Worm (Caenorhabditis elegans): Measurements from ENCODE around the gene Y62H9A.8.

DNA sequence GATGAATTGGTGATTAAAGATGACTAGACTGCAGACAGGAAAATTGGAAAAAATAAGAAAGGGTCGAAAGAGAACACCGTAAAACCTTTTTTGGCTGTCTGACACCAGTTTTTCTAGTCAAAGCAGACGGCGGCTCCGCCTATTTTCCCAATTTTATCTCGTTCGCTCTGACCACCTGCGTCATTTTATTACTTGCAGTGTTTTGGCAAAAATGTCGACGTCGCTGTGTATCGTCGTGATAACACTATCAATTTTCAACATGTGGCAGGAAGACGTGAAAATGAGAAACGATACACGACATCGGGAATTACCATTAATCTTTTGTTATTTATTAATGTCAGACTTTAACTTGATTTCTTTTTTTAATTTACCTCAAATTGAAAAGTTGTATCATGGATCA is 17.8 kb upstream of the Y62H9A.8 start, which contains the start of gene Y62H9A.15:
- TF ChIP-seq him-1 (tag; optimal IDR thresholded peaks at IDR 0.05) (no peak), W03F9.2 (tag; optimal IDR thresholded peaks at IDR 0.05) (no peak)

Data from whole organism, L4/young adult.